Fruit fly (Drosophila melanogaster): ENCODE measurements around the gene CG42371.

Gene CG42371

DNA sequence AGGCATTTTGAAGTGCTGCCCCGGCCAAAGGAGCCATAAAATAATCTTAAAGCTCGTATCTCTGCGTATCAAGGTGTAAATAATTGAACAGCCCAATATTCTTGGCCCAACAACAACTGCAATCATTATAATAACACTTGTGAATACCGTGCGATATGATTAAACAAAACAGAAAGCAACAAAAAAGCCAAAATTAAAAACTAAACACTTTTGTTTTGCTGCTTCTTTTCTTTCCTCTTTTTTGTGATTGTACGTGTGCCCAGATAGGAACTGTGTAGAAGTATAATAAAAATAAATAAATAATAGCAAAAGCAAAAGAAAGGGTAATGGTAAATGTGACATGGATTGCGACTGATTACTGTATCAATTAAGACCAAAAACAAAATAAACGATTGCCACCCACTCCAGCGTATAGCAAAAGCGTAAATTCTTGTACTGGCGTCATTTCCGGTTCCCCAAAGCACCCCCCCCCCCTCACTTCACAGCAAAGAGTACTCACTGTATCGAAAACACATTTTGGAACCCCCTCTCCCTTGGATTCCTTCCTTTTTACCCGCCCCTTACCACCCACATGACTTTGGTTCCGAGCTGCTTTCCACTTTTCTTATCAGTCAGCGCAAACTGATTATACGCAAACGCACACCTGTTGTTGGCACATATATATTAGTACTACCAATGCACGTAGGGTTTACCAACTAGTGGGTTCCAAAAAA is 45.5 kb downstream of the CG42371 start (continued):
- TF ChIP-seq CG34376 (GFP tag; optimal IDR thresholded peaks at IDR 0.05) (peak; percentile 76), Xbp1 (GFP tag; optimal IDR thresholded peaks at IDR 0.05) (no peak), grn (GFP tag; optimal IDR thresholded peaks at IDR 0.05) (peak; percentile 80), CG15514 (GFP tag; optimal IDR thresholded peaks at IDR 0.05) (peak; percentile 26), sug (tag; optimal IDR thresholded peaks at IDR 0.05) (peak; percentile 87), CG10462 (GFP tag; optimal IDR thresholded peaks at IDR 0.05) (no peak), repo (GFP tag; optimal IDR thresholded peaks at IDR 0.05) (no peak), chinmo (GFP tag; IDR thresholded peaks at IDR 0.05; ENCODE audit: partially characterized antibody) (peak; percentile 52; the same call in 1 of the 4 replicates), schlank (tag; optimal IDR thresholded peaks at IDR 0.05) (peak; percentile 3), CG1792 (GFP tag; optimal IDR thresholded peaks at IDR 0.05) (no peak), CG3838 (GFP tag; optimal IDR thresholded peaks at IDR 0.05) (no peak), dan (GFP tag; IDR thresholded peaks at IDR 0.05) (no peak), Hand (GFP tag; optimal IDR thresholded peaks at IDR 0.05) (peak; percentile 42), Meics (GFP tag; optimal IDR thresholded peaks at IDR 0.05) (peak; percentile 20), aop (GFP tag; IDR thresholded peaks at IDR 0.05) (peak; percentile 99)

DNA sequence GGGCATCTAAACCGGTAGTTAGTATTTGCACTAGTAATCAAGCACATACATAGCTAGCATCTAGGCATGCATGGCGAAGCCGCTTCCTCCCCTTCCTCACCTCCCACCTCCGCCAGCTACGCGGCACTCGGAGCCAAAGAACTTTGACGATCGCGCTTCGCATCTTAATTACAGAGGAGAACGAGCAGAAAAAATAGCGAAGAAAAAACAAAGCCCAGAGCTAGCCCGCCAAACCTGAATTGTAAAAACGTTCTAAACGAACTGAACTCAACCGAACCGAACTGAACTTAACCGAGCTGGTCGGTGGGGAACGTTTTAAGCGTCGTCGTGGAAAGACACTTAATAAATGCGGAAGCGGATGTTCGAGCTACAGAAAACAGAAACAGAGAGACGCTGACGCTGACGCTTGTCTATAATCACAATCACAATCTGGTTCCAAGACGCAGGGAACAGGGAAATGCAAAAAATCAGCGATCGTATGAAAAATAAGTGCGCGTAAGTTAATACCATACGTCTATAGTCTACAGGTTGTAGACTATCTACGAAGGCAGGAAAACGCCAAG is 48.1 kb downstream of the CG42371 start:
- TF ChIP-seq CG34224 (GFP tag; IDR thresholded peaks at IDR 0.05; ENCODE audit: partially characterized antibody), result 0 out of 3 replicates have a peak, but pooled peaks have one; percentile 23
- TF ChIP-seq CG15269 (tag; optimal IDR thresholded peaks at IDR 0.05), result no peak
- peak; percentile 56 for TF ChIP-seq crol (GFP tag; IDR thresholded peaks at IDR 0.05)
- TF ChIP-seq sd (tag; optimal IDR thresholded peaks at IDR 0.05), result peak; percentile 23
- TF ChIP-seq CG4730 (GFP tag; IDR thresholded peaks at IDR 0.05), result no peak
- peak; percentile 2 for TF ChIP-seq nom (GFP tag; optimal IDR thresholded peaks at IDR 0.05)
- peak; percentile 91; the same call in 3 of the 4 replicates for TF ChIP-seq chinmo (GFP tag; IDR thresholded peaks at IDR 0.05; ENCODE audit: partially characterized antibody)
- peak; percentile 11 for TF ChIP-seq CG13894 (tag; optimal IDR thresholded peaks at IDR 0.05)
- TF ChIP-seq btn (GFP tag; optimal IDR thresholded peaks at IDR 0.05), result no peak
- TF ChIP-seq Deaf1 (tag; optimal IDR thresholded peaks at IDR 0.05), result peak; percentile 53
- TF ChIP-seq CG10543 (GFP tag; optimal IDR thresholded peaks at IDR 0.05), result peak; percentile 36
- TF ChIP-seq Eip74EF (GFP tag; optimal IDR thresholded peaks at IDR 0.05), result peak in 1 of 2 experiments; percentile 55
- no peak for TF ChIP-seq schlank (tag; optimal IDR thresholded peaks at IDR 0.05)

DNA sequence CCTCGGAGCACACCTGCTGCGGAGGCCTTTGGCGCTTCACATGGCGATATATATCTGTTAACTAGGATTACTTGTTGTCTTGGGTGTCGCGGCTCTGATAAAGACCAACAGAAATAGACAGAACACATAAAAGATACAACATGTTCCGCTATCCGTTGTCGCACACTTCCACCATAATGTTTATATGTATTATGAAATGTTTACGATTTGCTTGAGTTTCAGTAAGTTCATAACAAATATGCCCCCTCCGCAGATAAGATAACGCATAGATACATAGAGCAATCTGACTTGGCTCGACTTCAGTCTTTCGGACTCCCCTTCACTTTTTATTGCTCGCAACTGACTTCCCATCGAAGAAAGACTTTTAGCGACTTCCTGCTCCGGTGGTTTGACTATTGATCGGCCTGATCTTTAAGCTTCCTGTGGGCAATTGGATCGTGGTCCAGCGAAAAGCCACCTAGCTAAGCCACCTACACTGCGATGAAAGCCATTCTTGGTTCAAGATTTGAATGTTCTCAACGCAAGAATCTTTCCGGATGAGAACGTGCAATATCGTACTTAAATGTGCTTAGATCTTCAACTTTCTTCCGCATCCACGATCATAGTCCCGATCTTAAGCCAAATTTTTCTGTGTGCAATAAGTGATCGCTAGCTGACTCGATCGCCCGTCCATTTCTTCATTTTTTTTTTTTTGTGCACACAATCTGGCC is 48.7 kb downstream of the CG42371 start:
- no peak for TF ChIP-seq CG5245 (GFP tag; optimal IDR thresholded peaks at IDR 0.05)
- peak; percentile 16 for TF ChIP-seq CG33557 (GFP tag; optimal IDR thresholded peaks at IDR 0.05)
- peak; percentile 82 for TF ChIP-seq GATAe (GFP tag; conservative IDR thresholded peaks at IDR 0.05)
- peak; percentile 13 for TF ChIP-seq CG15514 (GFP tag; optimal IDR thresholded peaks at IDR 0.05)
- no peak for TF ChIP-seq knrl (GFP tag; IDR thresholded peaks at IDR 0.05; ENCODE audit: partially characterized antibody)
- TF ChIP-seq Xrp1 (GFP tag; IDR thresholded peaks at IDR 0.05), result peak; percentile 32; the same call in 1 of the 2 replicates
- TF ChIP-seq en (GFP tag; optimal IDR thresholded peaks at IDR 0.05), result no peak
- TF ChIP-seq zen (tag; optimal IDR thresholded peaks at IDR 0.05), result no peak
- peak; percentile 54 for TF ChIP-seq CG3281 (GFP tag; optimal IDR thresholded peaks at IDR 0.05)
- no peak for TF ChIP-seq CG7928 (GFP tag; optimal IDR thresholded peaks at IDR 0.05)
- peak; percentile 24 for TF ChIP-seq CG10543 (GFP tag; optimal IDR thresholded peaks at IDR 0.05)
- TF ChIP-seq CG15269 (tag; optimal IDR thresholded peaks at IDR 0.05), result peak; percentile 46
- peak; percentile 73 for TF ChIP-seq wek (GFP tag; optimal IDR thresholded peaks at IDR 0.05)
- TF ChIP-seq grn (GFP tag; optimal IDR thresholded peaks at IDR 0.05), result peak; percentile 65
- TF ChIP-seq aop (GFP tag; IDR thresholded peaks at IDR 0.05), result 0 out of 2 replicates have a peak, but pooled peaks have one; percentile 23
- TF ChIP-seq CG12104 (GFP tag; optimal IDR thresholded peaks at IDR 0.05), result no peak
- TF ChIP-seq CG1233 (GFP tag; optimal IDR thresholded peaks at IDR 0.05), result peak; percentile 18
- no peak for TF ChIP-seq CG31224 (GFP tag; IDR thresholded peaks at IDR 0.05)
- peak; percentile 45; the same call in 1 of the 3 replicates for TF ChIP-seq otp (GFP tag; IDR thresholded peaks at IDR 0.05)
- no peak for TF ChIP-seq BtbVII (GFP tag; optimal IDR thresholded peaks at IDR 0.05)
- TF ChIP-seq CG5180 (GFP tag; optimal IDR thresholded peaks at IDR 0.05), result peak; percentile 50
- TF ChIP-seq MTF-1 (GFP tag; optimal IDR thresholded peaks at IDR 0.05; ENCODE audit: borderline replicate concordance), result peak; percentile 45

Measured in whole organism, embryonic.